Fruit fly (Drosophila melanogaster): Measurements from ENCODE around the gene CtsK1.

The CtsK1 gene

dm6 chr3L:14031171-14032126 is 37.4 kb downstream of the CtsK1 start, which contains the start of the genes CG6650 and endos (continued):
- peak; percentile 63 for TF ChIP-seq CG6808 (GFP tag; optimal IDR thresholded peaks at IDR 0.05)
- TF ChIP-seq Sox14 (GFP tag; optimal IDR thresholded peaks at IDR 0.05), result peak; percentile 52
- TF ChIP-seq acj6 (GFP tag; optimal IDR thresholded peaks at IDR 0.05), result peak; percentile 25
- no peak for TF ChIP-seq CG8319 (GFP tag; optimal IDR thresholded peaks at IDR 0.05)
- peak; percentile 19 for TF ChIP-seq CG6163 (GFP tag; IDR thresholded peaks at IDR 0.05)
- peak; percentile 25 for TF ChIP-seq dsx (GFP tag; optimal IDR thresholded peaks at IDR 0.05; ENCODE audit: poor library complexity, severe bottlenecking)
- peak; percentile 39 for TF ChIP-seq OdsH (GFP tag; optimal IDR thresholded peaks at IDR 0.05)
- TF ChIP-seq Blimp-1 (GFP tag; optimal IDR thresholded peaks at IDR 0.05), result no peak
- TF ChIP-seq eg (GFP tag; IDR thresholded peaks at IDR 0.05), result no peak
- no peak; the same call in 1 of the 2 replicates for TF ChIP-seq CG11294 (GFP tag; IDR thresholded peaks at IDR 0.05)
- no peak; the same call in 1 of the 2 replicates for TF ChIP-seq CG15336 (GFP tag; IDR thresholded peaks at IDR 0.05)
- TF ChIP-seq pdm3 (GFP tag; optimal IDR thresholded peaks at IDR 0.05), result no peak
- peak; percentile 24 for TF ChIP-seq CG1621 (tag; optimal IDR thresholded peaks at IDR 0.05)
- TF ChIP-seq salr (GFP tag; optimal IDR thresholded peaks at IDR 0.05), result no peak
- no peak for TF ChIP-seq CG7368 (GFP tag; optimal IDR thresholded peaks at IDR 0.05)
- TF ChIP-seq fd59A (GFP tag; optimal IDR thresholded peaks at IDR 0.05), result no peak
- peak; percentile 44 for TF ChIP-seq Hr4 (GFP tag; optimal IDR thresholded peaks at IDR 0.05)
- no peak for TF ChIP-seq Ets96B (tag; optimal IDR thresholded peaks at IDR 0.05)

- TF ChIP-seq CG6792 (GFP tag; optimal IDR thresholded peaks at IDR 0.05) (no peak), CG8119 (GFP tag; IDR thresholded peaks at IDR 0.05) (no peak), dac (GFP tag; optimal IDR thresholded peaks at IDR 0.05) (no peak), CG15336 (GFP tag; IDR thresholded peaks at IDR 0.05) (no peak), CG8319 (GFP tag; optimal IDR thresholded peaks at IDR 0.05) (no peak), CG11294 (GFP tag; IDR thresholded peaks at IDR 0.05) (no peak), Gug (GFP tag; IDR thresholded peaks at IDR 0.05) (no peak), Ets21C (GFP tag; optimal IDR thresholded peaks at IDR 0.05) (no peak)
Measured at dm6 chr3L:14034476-14034875, 40.4 kb downstream of the CtsK1 start, which contains the start of gene CG6661. CG6661 (plus strand) TSS chr3L:14034776.

DNA sequence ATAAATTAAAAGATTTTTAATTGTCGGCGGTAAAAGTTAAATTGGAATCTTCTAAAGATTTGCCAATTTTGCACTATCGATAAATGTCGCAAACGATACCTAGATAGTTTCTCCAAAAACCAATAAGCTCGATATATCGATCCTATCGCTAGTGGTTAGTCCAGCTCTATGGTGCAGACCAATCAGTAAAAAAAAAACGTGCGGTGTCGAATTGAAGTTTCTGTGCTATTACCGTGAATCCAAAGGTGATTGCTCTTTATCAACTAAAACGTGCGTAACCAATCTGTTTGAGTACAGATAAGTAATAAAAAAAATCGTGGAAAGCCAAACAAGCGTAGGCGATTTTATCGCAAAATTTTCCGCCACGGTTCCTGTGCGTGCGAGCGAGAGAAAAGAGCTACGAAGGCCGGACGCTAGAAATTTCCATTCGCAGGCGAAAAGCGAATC is 42.9 kb downstream of the CtsK1 start, which contains the start of gene Hsp110:
TSS of gene Hsp110 (plus strand) at position 153 of the 447 bp plus-strand sequence.
- TF ChIP-seq Gug (GFP tag; IDR thresholded peaks at IDR 0.05) (no peak), svp (GFP tag) (peak; percentile 53), CG8319 (GFP tag; optimal IDR thresholded peaks at IDR 0.05) (no peak), CG31627 (GFP tag; optimal IDR thresholded peaks at IDR 0.05) (peak; percentile 19), Lpt (GFP tag; optimal IDR thresholded peaks at IDR 0.05) (no peak), CG8119 (GFP tag; IDR thresholded peaks at IDR 0.05) (no peak), CG3032 (tag; optimal IDR thresholded peaks at IDR 0.05) (peak; percentile 2), CG16779 (tag; optimal IDR thresholded peaks at IDR 0.05) (peak; percentile 49), ss (GFP tag; optimal IDR thresholded peaks at IDR 0.05) (peak; percentile 33 to 69), CG6808 (GFP tag; optimal IDR thresholded peaks at IDR 0.05) (no peak), salr (GFP tag; optimal IDR thresholded peaks at IDR 0.05) (no peak), CG3919 (GFP tag; optimal IDR thresholded peaks at IDR 0.05) (no peak), esn (GFP tag; optimal IDR thresholded peaks at IDR 0.05) (peak; percentile 40), Ets21C (GFP tag; optimal IDR thresholded peaks at IDR 0.05) (no peak), achi (GFP tag; optimal IDR thresholded peaks at IDR 0.05) (peak; percentile 26), Smox (GFP tag; optimal IDR thresholded peaks at IDR 0.05) (no peak), CG10669 (GFP tag; optimal IDR thresholded peaks at IDR 0.05) (no peak), CG4318 (GFP tag; optimal IDR thresholded peaks at IDR 0.05) (no peak), CG6163 (GFP tag; IDR thresholded peaks at IDR 0.05) (no peak), pdm3 (GFP tag; optimal IDR thresholded peaks at IDR 0.05) (no peak), Hr39 (GFP tag; optimal IDR thresholded peaks at IDR 0.05) (no peak), CG11762 (GFP tag; optimal IDR thresholded peaks at IDR 0.05; ENCODE audit: insufficient read depth) (no peak), fd59A (GFP tag; optimal IDR thresholded peaks at IDR 0.05) (no peak), Sox14 (GFP tag; optimal IDR thresholded peaks at IDR 0.05) (peak; percentile 17), Hr38 (GFP tag; optimal IDR thresholded peaks at IDR 0.05) (no peak), vri (GFP tag; optimal IDR thresholded peaks at IDR 0.05) (peak; percentile 64), CG9139 (GFP tag; optimal IDR thresholded peaks at IDR 0.05) (peak; percentile 31), cyc (GFP tag; optimal IDR thresholded peaks at IDR 0.05) (no peak), CG11294 (GFP tag; IDR thresholded peaks at IDR 0.05) (no peak), CG6276 (GFP tag; optimal IDR thresholded peaks at IDR 0.05) (no peak), fkh (GFP tag; optimal IDR thresholded peaks at IDR 0.05) (no peak), acj6 (GFP tag; optimal IDR thresholded peaks at IDR 0.05) (no peak), net (GFP tag; optimal IDR thresholded peaks at IDR 0.05) (no peak)

Data from whole organism, prepupa.